Worm (Caenorhabditis elegans): ENCODE data around the gene Y53F4B.27.

- TF ChIP-seq lin-13 (GFP tag; optimal IDR thresholded peaks at IDR 0.05) (no peak), ceh-28 (tag; optimal IDR thresholded peaks at IDR 0.05) (no peak), nhr-25 (tag; optimal IDR thresholded peaks at IDR 0.05; ENCODE audit: borderline replicate concordance, insufficient read depth) (no peak), jun-1 (tag; optimal IDR thresholded peaks at IDR 0.05) (no peak), ZK546.5 (tag; optimal IDR thresholded peaks at IDR 0.05) (no peak), pqm-1 (tag; optimal IDR thresholded peaks at IDR 0.05) (peak; percentile 13), aly-2 (tag; optimal IDR thresholded peaks at IDR 0.05) (no peak), nhr-10 (tag; optimal IDR thresholded peaks at IDR 0.05) (no peak), mdl-1 (tag; optimal IDR thresholded peaks at IDR 0.05) (no peak), dmd-6 (GFP tag; IDR thresholded peaks at IDR 0.05) (peak; percentile 40; the same call in 1 of the 2 replicates), dmd-8 (GFP tag; IDR thresholded peaks at IDR 0.05) (no peak), nhr-237 (tag; optimal IDR thresholded peaks at IDR 0.05) (no peak), skn-1 (tag; optimal IDR thresholded peaks at IDR 0.05) (no peak), unc-39 (tag; optimal IDR thresholded peaks at IDR 0.05) (no peak)
These were observed 21.6 kb downstream of the Y53F4B.27 start, which contains the start of gene gst-28 for ce11 chrII:15167340-15167739.

All from whole organism, L4 larva.